Worm (Caenorhabditis elegans): ENCODE results near the gene vps-60.

DNA sequence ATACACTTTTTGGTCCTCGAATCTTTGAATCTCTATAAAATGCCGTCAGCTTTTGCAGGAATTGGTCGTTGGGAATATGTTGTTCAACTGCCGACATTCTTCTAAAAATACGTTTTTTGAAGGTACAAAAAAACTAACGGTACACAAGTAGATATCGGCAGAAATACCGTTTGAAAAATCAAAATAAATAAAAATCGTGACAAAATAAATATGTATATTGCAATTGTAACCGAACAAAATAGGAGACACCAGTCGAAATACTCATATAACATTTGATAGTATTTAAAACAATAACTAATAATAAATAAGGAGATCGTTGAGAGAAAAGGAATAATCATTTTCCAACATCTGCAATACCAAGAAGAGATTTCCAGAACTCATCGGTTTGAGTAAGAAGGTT lies 40.9 kb downstream of the vps-60 start, which contains the start of gene F25G6.8:
- no peak for TF ChIP-seq nhr-19 (GFP tag; conservative IDR thresholded peaks at IDR 0.05)
- TF ChIP-seq nhr-11 (tag; optimal IDR thresholded peaks at IDR 0.05), result no peak
- no peak for TF ChIP-seq fkh-10 (GFP tag; optimal IDR thresholded peaks at IDR 0.05)

Measured in whole organism, L1 larva.